Fruit fly (Drosophila melanogaster) whole organism, wandering third instar larva: Measurements from ENCODE around the gene CG1640.

Source experiments
- CrebA ChIP-seq: fragments of 200-800 bp; sonication (Bioruptor generic); optimal IDR thresholded peaks from 2 replicates; lab custom pipeline; 2016; ENCODE audit warnings: missing biosample characterization, mild to moderate bottlenecking, missing genetic modification characterization, borderline replicate concordance
- HLH106 ChIP-seq: fragments of 200-800 bp; optimal IDR thresholded peaks from 3 replicates; lab custom pipeline; 2019; ENCODE audit warnings: missing biosample characterization, mild to moderate bottlenecking, missing genetic modification characterization, moderate library complexity
- Hnf4 ChIP-seq: fragments of 200-800 bp; sonication (Bioruptor generic); optimal IDR thresholded peaks from 2 replicates; lab custom pipeline; 2016; ENCODE audit warnings: missing biosample characterization, mild to moderate bottlenecking, missing genetic modification characterization
- Hr78 ChIP-seq: fragments of >200 bp; optimal IDR thresholded peaks from 2 replicates; lab custom pipeline; 2017; ENCODE audit warnings: missing biosample characterization, missing genetic modification characterization
- Myc ChIP-seq: fragments of >200 bp; optimal IDR thresholded peaks from 2 replicates; lab custom pipeline; 2017
- N ChIP-seq: fragments of >200 bp; optimal IDR thresholded peaks from 2 replicates; lab custom pipeline; 2018; ENCODE audit warnings: missing biosample characterization, missing external identifiers, missing genetic modification characterization
- OdsH ChIP-seq: fragments of 200-800 bp; sonication (Bioruptor generic); optimal IDR thresholded peaks from 2 replicates; lab custom pipeline; 2016; ENCODE audit warnings: missing biosample characterization, mild to moderate bottlenecking, missing genetic modification characterization
- Rel ChIP-seq, 2 experiments: fragments of 200-800 bp; sonication (Bioruptor generic) in 1 of 2; optimal IDR thresholded peaks; 2 replicates in 1 of 2; 3 replicates in 1 of 2; lab custom pipeline; 2016 to 2019; ENCODE audit warnings: mild to moderate bottlenecking in 2 of 2, missing biosample characterization in 2 of 2, missing genetic modification characterization in 2 of 2, moderate library complexity in 1 of 2
- brk ChIP-seq: fragments of 200-800 bp; sonication (Bioruptor generic); optimal IDR thresholded peaks from 2 replicates; lab custom pipeline; 2016; ENCODE audit warnings: missing biosample characterization, mild to moderate bottlenecking, missing genetic modification characterization
- dsf ChIP-seq: sonication (Bioruptor generic); optimal IDR thresholded peaks from 2 replicates; lab custom pipeline; 2016; ENCODE audit warnings: missing biosample characterization, missing genetic modification characterization, borderline replicate concordance
- ey ChIP-seq: fragments of 200-800 bp; sonication (Bioruptor generic); optimal IDR thresholded peaks from 2 replicates; lab custom pipeline; 2016; ENCODE audit warnings: missing biosample characterization, missing genetic modification characterization
- h ChIP-seq: fragments of 200-800 bp; sonication (Bioruptor generic); optimal IDR thresholded peaks from 3 replicates; lab custom pipeline; 2016; ENCODE audit warnings: missing biosample characterization, mild to moderate bottlenecking, missing genetic modification characterization
- jim ChIP-seq: fragments of 175-275, 200-325 bp; sonication (Bioruptor generic); optimal IDR thresholded peaks from 2 replicates; lab custom pipeline; 2016; ENCODE audit warnings: missing biosample characterization, mild to moderate bottlenecking, missing genetic modification characterization
- rgr ChIP-seq: fragments of 200-800 bp; sonication (Bioruptor generic); optimal IDR thresholded peaks from 3 replicates; lab custom pipeline; 2016; ENCODE audit warnings: missing biosample characterization, mild to moderate bottlenecking, missing genetic modification characterization
- sv ChIP-seq: fragments of 200-800 bp; sonication (Bioruptor generic); optimal IDR thresholded peaks from 3 replicates; lab custom pipeline; 2016; ENCODE audit warnings: missing biosample characterization, missing genetic modification characterization
- tai ChIP-seq: sonication (Bioruptor generic); optimal IDR thresholded peaks from 2 replicates; lab custom pipeline; 2016; ENCODE audit warnings: missing biosample characterization, missing genetic modification characterization

Gene CG1640

dm6 chrX:13412941-13413613 is 42.7 kb downstream of the CG1640 start, which contains the start of the genes CG1998 and Set2 (continued):
- TF ChIP-seq rgr (no peak), tai (GFP tag; lab: Kevin White, UChicago) (no peak), Hr78 (GFP tag; lab: Kevin White, UChicago) (no peak), h (GFP tag; lab: Kevin White, UChicago) (no peak), Hnf4 (GFP tag; lab: Kevin White, UChicago) (no peak), sv (GFP tag; lab: Kevin White, UChicago) (no peak), CrebA (no peak), ey (no peak), jim (no peak)

- TF ChIP-seq Myc (lab: Kevin White, UChicago), result peak; percentile 73
- TF ChIP-seq Rel (GFP tag; optimal IDR thresholded peaks at IDR 0.05; lab: Kevin White, UChicago), result no peak
- no peak for TF ChIP-seq Rel (tag; optimal IDR thresholded peaks at IDR 0.05; lab: Kevin White, UChicago)
- TF ChIP-seq OdsH, result no peak
- TF ChIP-seq N (GFP tag; lab: Kevin White, UChicago), result peak; percentile 66
- TF ChIP-seq HLH106 (tag; lab: Kevin White, UChicago), result no peak
- TF ChIP-seq brk (GFP tag; lab: Kevin White, UChicago), result no peak
- TF ChIP-seq dsf (GFP tag; lab: Kevin White, UChicago), result no peak
Observed at dm6 chrX:13421059-13421458, 50.7 kb downstream of the CG1640 start.
